Worm (Caenorhabditis elegans) whole organism, young adult: ENCODE data around the gene E02H4.7.

Experiments used
- B0336.3 ChIP-seq: fragments of 200-800 bp; sonication (Bioruptor generic); IDR thresholded peaks from 2 replicates; pipeline ENCODE4 v1.3.6; 2022; ENCODE audit warnings: missing genetic modification characterization, missing compliant biosample characterization
- C06A6.2 ChIP-seq: fragments of 200-800 bp; sonication (Bioruptor generic); conservative IDR thresholded peaks from 2 replicates; pipeline ENCODE4 v1.3.6; 2022; ENCODE audit warnings: missing genetic modification characterization, missing compliant biosample characterization
- D2030.7 ChIP-seq: fragments of 200-800 bp; sonication (Bioruptor generic); IDR thresholded peaks from 2 replicates; pipeline ENCODE4 v1.3.6; 2022; ENCODE audit warnings: missing genetic modification reagents, missing genetic modification characterization, missing compliant biosample characterization
- F23B12.7 ChIP-seq: sonication (generic microtip); optimal IDR thresholded peaks from 2 replicates; lab custom pipeline; 2017; ENCODE audit warnings: missing genetic modification characterization, mild to moderate bottlenecking, missing compliant biosample characterization, antibody characterized with exemption, moderate library complexity; ENCODE audit not compliant: insufficient read depth
- F52B5.7 ChIP-seq: sonication (generic microtip); optimal IDR thresholded peaks from 2 replicates; lab custom pipeline; 2016; ENCODE audit warnings: mild to moderate bottlenecking, missing genetic modification characterization, missing compliant biosample characterization
- F57A8.1 ChIP-seq: fragments of 200-800 bp; sonication (Bioruptor generic); optimal IDR thresholded peaks from 2 replicates; lab custom pipeline; 2018; ENCODE audit warnings: mild to moderate bottlenecking, missing genetic modification characterization, moderate library complexity, missing compliant biosample characterization
- F57C9.4 ChIP-seq: sonication (generic microtip); optimal IDR thresholded peaks from 2 replicates; lab custom pipeline; 2017; ENCODE audit warnings: mild to moderate bottlenecking, missing genetic modification characterization, missing compliant biosample characterization
- T07F8.4 ChIP-seq: sonication (generic microtip); optimal IDR thresholded peaks from 2 replicates; lab custom pipeline; 2016; ENCODE audit warnings: mild to moderate bottlenecking, missing genetic modification characterization, moderate library complexity, missing compliant biosample characterization
- Y79H2A.3 ChIP-seq: fragments of 200-800 bp; sonication (Bioruptor generic); conservative IDR thresholded peaks from 2 replicates; pipeline ENCODE4 v1.3.6; 2022; ENCODE audit warnings: missing genetic modification reagents, missing genetic modification characterization, missing compliant biosample characterization
- aptf-2 ChIP-seq: fragments of 200-800 bp; sonication (Bioruptor generic); conservative IDR thresholded peaks from 2 replicates; pipeline ENCODE4 v1.3.6; 2022; ENCODE audit warnings: missing genetic modification reagents, missing genetic modification characterization, missing compliant biosample characterization
- athp-1 ChIP-seq: sonication (generic microtip); optimal IDR thresholded peaks from 2 replicates; lab custom pipeline; 2017; ENCODE audit warnings: mild to moderate bottlenecking, missing genetic modification characterization, missing compliant biosample characterization
- attf-5 ChIP-seq: fragments of 200-800 bp; sonication (Bioruptor generic); optimal IDR thresholded peaks from 2 replicates; lab custom pipeline; 2018; ENCODE audit warnings: mild to moderate bottlenecking, missing genetic modification characterization, missing compliant biosample characterization
- ccch-3 ChIP-seq: fragments of 200-800 bp; sonication (Bioruptor generic); optimal IDR thresholded peaks from 2 replicates; lab custom pipeline; 2018; ENCODE audit warnings: mild to moderate bottlenecking, missing genetic modification characterization, missing compliant biosample characterization
- cebp-2 ChIP-seq: fragments of 200-800 bp; sonication (Bioruptor generic); IDR thresholded peaks from 2 replicates; pipeline ENCODE4 v1.3.6; 2022; ENCODE audit warnings: missing genetic modification characterization, missing compliant biosample characterization
- chd-7 ChIP-seq: sonication (generic microtip); optimal IDR thresholded peaks from 2 replicates; lab custom pipeline; 2016; ENCODE audit warnings: mild to moderate bottlenecking, missing genetic modification characterization, moderate library complexity, missing compliant biosample characterization
- dox-1 ChIP-seq: fragments of 200-800 bp; sonication (Bioruptor generic); IDR thresholded peaks from 2 replicates; pipeline ENCODE4 v1.3.6; 2022; ENCODE audit warnings: missing genetic modification reagents, missing genetic modification characterization, missing compliant biosample characterization
- dpl-1 ChIP-seq: fragments of 150-350 bp; optimal IDR thresholded peaks from 2 replicates; lab custom pipeline; 2014; ENCODE audit warnings: missing biosample characterization, missing genetic modification reagents, missing genetic modification characterization
- egl-44 ChIP-seq: fragments of 200-800 bp; sonication (Bioruptor generic); IDR thresholded peaks from 2 replicates; pipeline ENCODE4 v1.3.6; 2022; ENCODE audit warnings: missing genetic modification reagents, missing genetic modification characterization, missing compliant biosample characterization
- egrh-3 ChIP-seq: fragments of 200-800 bp; sonication (Bioruptor generic); IDR thresholded peaks from 2 replicates; pipeline ENCODE4 v1.3.6; 2022; ENCODE audit warnings: missing genetic modification reagents, missing genetic modification characterization, missing compliant biosample characterization
- ets-4 ChIP-seq: fragments of 200-800 bp; sonication (Bioruptor generic); optimal IDR thresholded peaks from 2 replicates; lab custom pipeline; 2018; ENCODE audit warnings: mild to moderate bottlenecking, missing genetic modification characterization, missing compliant biosample characterization
- hlh-12 ChIP-seq: sonication (generic microtip); optimal IDR thresholded peaks from 2 replicates; lab custom pipeline; 2016; ENCODE audit warnings: missing genetic modification characterization, missing compliant biosample characterization
- lin-35 ChIP-seq, 3 experiments: fragments of 150-350 bp in 2 of 3; sonication (generic microtip) in 1 of 3; optimal IDR thresholded peaks; 2 replicates each; lab custom pipeline; 2014 to 2018; ENCODE audit warnings: missing biosample characterization in 3 of 3, missing genetic modification characterization in 3 of 3, missing genetic modification reagents in 3 of 3
- lir-1 ChIP-seq: fragments of 200-800 bp; sonication (Bioruptor generic); conservative IDR thresholded peaks from 2 replicates; pipeline ENCODE4 v1.3.6; 2022; ENCODE audit warnings: missing genetic modification reagents, missing genetic modification characterization, missing compliant biosample characterization
- lsl-1 ChIP-seq: fragments of 200-800 bp; sonication (Bioruptor generic); optimal IDR thresholded peaks from 2 replicates; lab custom pipeline; 2018; ENCODE audit warnings: mild to moderate bottlenecking, missing genetic modification characterization, moderate library complexity, missing compliant biosample characterization
- lsy-27 ChIP-seq: sonication (generic microtip); optimal IDR thresholded peaks from 2 replicates; lab custom pipeline; 2017; ENCODE audit warnings: missing genetic modification characterization, mild to moderate bottlenecking, missing compliant biosample characterization, antibody characterized with exemption, missing genotype, borderline replicate concordance; ENCODE audit not compliant: insufficient read depth
- madf-10 ChIP-seq: sonication (generic microtip); optimal IDR thresholded peaks from 2 replicates; lab custom pipeline; 2016; ENCODE audit warnings: mild to moderate bottlenecking, missing genetic modification characterization, missing compliant biosample characterization
- madf-8 ChIP-seq: fragments of 200-800 bp; sonication (Bioruptor generic); conservative IDR thresholded peaks from 2 replicates; pipeline ENCODE4 v1.3.6; 2022; ENCODE audit warnings: missing genetic modification reagents, missing genetic modification characterization, missing compliant biosample characterization
- nhr-80 ChIP-seq: sonication (generic microtip); optimal IDR thresholded peaks from 2 replicates; lab custom pipeline; 2016; ENCODE audit warnings: missing genetic modification characterization, missing compliant biosample characterization
- pbrm-1 ChIP-seq: fragments of 200-800 bp; sonication (Bioruptor generic); IDR thresholded peaks from 2 replicates; pipeline ENCODE4 v1.3.6; 2022; ENCODE audit warnings: missing genetic modification reagents, missing genetic modification characterization, missing compliant biosample characterization
- pha-4 ChIP-seq: fragments of 150-350 bp; sonication (generic microtip); optimal IDR thresholded peaks from 2 replicates; lab custom pipeline; 2014; ENCODE audit warnings: missing biosample characterization, missing genetic modification reagents, missing genetic modification characterization
- rec-8 ChIP-seq, 2 experiments: sonication (generic microtip); optimal IDR thresholded peaks; 2 replicates each; lab custom pipeline; 2016; ENCODE audit warnings: mild to moderate bottlenecking in 2 of 2, missing genetic modification characterization in 2 of 2, missing genetic modification reagents in 2 of 2, missing genotype in 2 of 2, missing biosample characterization in 1 of 2, missing compliant biosample characterization in 1 of 2, moderate library complexity in 1 of 2
- snpc-3.4 ChIP-seq: sonication (generic microtip); optimal IDR thresholded peaks from 2 replicates; lab custom pipeline; 2017; ENCODE audit warnings: missing genetic modification characterization, mild to moderate bottlenecking, missing compliant biosample characterization, antibody characterized with exemption, moderate library complexity, missing genotype, missing genetic modification reagents
- somi-1 ChIP-seq: fragments of 200-800 bp; sonication (Bioruptor generic); optimal IDR thresholded peaks from 2 replicates; lab custom pipeline; 2018; ENCODE audit warnings: mild to moderate bottlenecking, missing genetic modification characterization, missing compliant biosample characterization
- sptf-2 ChIP-seq: fragments of 200-800 bp; sonication (Bioruptor generic); optimal IDR thresholded peaks from 2 replicates; lab custom pipeline; 2018; ENCODE audit warnings: mild to moderate bottlenecking, missing genetic modification characterization, missing compliant biosample characterization
- tbp1 ChIP-seq: fragments of 200-800 bp; sonication (Bioruptor generic); optimal IDR thresholded peaks from 2 replicates; lab custom pipeline; 2018; ENCODE audit warnings: mild to moderate bottlenecking, missing genetic modification characterization, missing compliant biosample characterization
- unc-130 ChIP-seq: sonication (generic microtip); optimal IDR thresholded peaks from 2 replicates; lab custom pipeline; 2016; ENCODE audit warnings: missing genetic modification reagents, missing genetic modification characterization, missing compliant biosample characterization
- xnd-1 ChIP-seq: sonication (generic microtip); optimal IDR thresholded peaks from 2 replicates; lab custom pipeline; 2016; ENCODE audit warnings: missing genotype, missing genetic modification reagents, missing genetic modification characterization, missing compliant biosample characterization
- ztf-18 ChIP-seq: sonication (generic microtip); optimal IDR thresholded peaks from 2 replicates; lab custom pipeline; 2016; ENCODE audit warnings: missing genotype, mild to moderate bottlenecking, missing genetic modification characterization, missing compliant biosample characterization
- ztf-22 ChIP-seq: fragments of 200-800 bp; sonication (Bioruptor generic); optimal IDR thresholded peaks from 2 replicates; lab custom pipeline; 2018; ENCODE audit warnings: mild to moderate bottlenecking, missing genetic modification characterization, moderate library complexity, missing compliant biosample characterization
- ztf-28 ChIP-seq: fragments of 200-800 bp; sonication (Bioruptor generic); IDR thresholded peaks from 2 replicates; pipeline ENCODE4 v1.3.6; 2022; ENCODE audit warnings: missing genetic modification reagents, missing genetic modification characterization, missing compliant biosample characterization

Gene E02H4.7

ce11 chrX:14214520-14215023 lies 41.5 kb upstream of the E02H4.7 start, which contains the start of gene K06G5.1 (continued):
- TF ChIP-seq F23B12.7 (tag; lab: Kevin White, UChicago), result peak; percentile 12
- peak; percentile 12 for TF ChIP-seq ztf-22 (GFP tag; lab: Kevin White, UChicago)
- TF ChIP-seq C06A6.2, result no peak
- no peak for TF ChIP-seq B0336.3 (GFP tag; lab: Robert Waterston, UW)
- no peak for TF ChIP-seq lir-1 (GFP tag; lab: Robert Waterston, UW)
- TF ChIP-seq pbrm-1, result no peak
- no peak for TF ChIP-seq dpl-1
- no peak for TF ChIP-seq ccch-3 (GFP tag; lab: Kevin White, UChicago)
- no peak for TF ChIP-seq F52B5.7 (tag; lab: Kevin White, UChicago)
- no peak for TF ChIP-seq lin-35 (GFP tag; optimal IDR thresholded peaks at IDR 0.05; lab: Kevin White, UChicago)
- no peak for TF ChIP-seq F57A8.1 (GFP tag; lab: Kevin White, UChicago)
- peak; percentile 44 for TF ChIP-seq pha-4 (tag; lab: Kevin White, UChicago)
- TF ChIP-seq tbp1, result no peak
- no peak for TF ChIP-seq ztf-28
- no peak for TF ChIP-seq xnd-1 (tag; lab: Kevin White, UChicago)
- no peak for TF ChIP-seq lsl-1
- no peak for TF ChIP-seq F57C9.4 (tag; lab: Kevin White, UChicago)
- TF ChIP-seq egl-44, result no peak
- no peak for TF ChIP-seq aptf-2
- no peak for TF ChIP-seq attf-5 (GFP tag; lab: Kevin White, UChicago)
- no peak for TF ChIP-seq T07F8.4
- no peak for TF ChIP-seq somi-1
- no peak for TF ChIP-seq ztf-18
- TF ChIP-seq dox-1 (GFP tag; lab: Robert Waterston, UW), result no peak; the same call in 1 of the 2 replicates
- TF ChIP-seq ets-4 (GFP tag; lab: Kevin White, UChicago), result peak; percentile 81
- TF ChIP-seq athp-1 (tag; lab: Kevin White, UChicago), result no peak
- no peak for TF ChIP-seq sptf-2 (GFP tag; lab: Kevin White, UChicago)

- TF ChIP-seq unc-130 (GFP tag; lab: Kevin White, UChicago) (no peak), lsy-27 (tag; lab: Kevin White, UChicago) (no peak), D2030.7 (GFP tag; lab: Robert Waterston, UW) (no peak), rec-8 (tag; optimal IDR thresholded peaks at IDR 0.05; lab: Kevin White, UChicago) (no peak), madf-10 (tag; lab: Kevin White, UChicago) (no peak), hlh-12 (no peak), ets-4 (GFP tag; lab: Kevin White, UChicago) (no peak), madf-8 (no peak), egrh-3 (GFP tag; lab: Robert Waterston, UW) (no peak), pbrm-1 (no peak), dpl-1 (no peak), chd-7 (tag; lab: Kevin White, UChicago) (no peak), cebp-2 (no peak), snpc-3.4 (no peak), nhr-80 (tag; lab: Kevin White, UChicago) (no peak), Y79H2A.3 (no peak)
Measured at ce11 chrX:14223156-14223555, 32.9 kb upstream of the E02H4.7 start, which contains the start of gene K06G5.3. Gene K06G5.3, minus strand, starts transcription at chrX:14223256.
